Worm (Caenorhabditis elegans) whole organism, early embryonic: ENCODE measurements around the gene C50A2.7.

ENCODE experiments used
- B0310.2 ChIP-seq: sonication (generic microtip); optimal IDR thresholded peaks from 2 replicates; lab custom pipeline; 2016; ENCODE audit warnings: mild to moderate bottlenecking, missing genetic modification characterization, missing compliant biosample characterization
- F13C5.2 ChIP-seq: sonication (generic microtip); optimal IDR thresholded peaks from 2 replicates; lab custom pipeline; 2017; ENCODE audit warnings: mild to moderate bottlenecking, missing genetic modification characterization, inconsistent platforms, missing compliant biosample characterization
- aly-1 ChIP-seq: sonication (generic microtip); optimal IDR thresholded peaks from 2 replicates; lab custom pipeline; 2016; ENCODE audit warnings: missing genetic modification characterization, missing compliant biosample characterization
- ama-1 ChIP-seq: fragments of 150-350 bp; optimal IDR thresholded peaks from 2 replicates; lab custom pipeline; 2014
- ceh-13 ChIP-seq: fragments of 200-800 bp; sonication (Bioruptor generic); optimal IDR thresholded peaks from 2 replicates; lab custom pipeline; 2018; ENCODE audit warnings: mild to moderate bottlenecking, missing genetic modification characterization, missing compliant biosample characterization
- ceh-36 ChIP-seq: sonication (generic microtip); optimal IDR thresholded peaks from 2 replicates; lab custom pipeline; 2016; ENCODE audit warnings: missing genetic modification characterization, inconsistent platforms, missing compliant biosample characterization
- ets-7 ChIP-seq: sonication (generic microtip); optimal IDR thresholded peaks from 2 replicates; lab custom pipeline; 2016; ENCODE audit warnings: missing genotype, missing genetic modification characterization, missing compliant biosample characterization
- flt-1 ChIP-seq: fragments of 200-800 bp; sonication (Bioruptor generic); IDR thresholded peaks from 2 replicates; pipeline ENCODE4 v1.3.6; 2022; ENCODE audit warnings: missing genetic modification characterization, missing compliant biosample characterization
- hmbx-1 ChIP-seq: sonication (generic microtip); optimal IDR thresholded peaks from 2 replicates; lab custom pipeline; 2016; ENCODE audit warnings: mild to moderate bottlenecking, missing genetic modification characterization, missing compliant biosample characterization
- hmg-4 ChIP-seq: fragments of 200-800 bp; sonication (Bioruptor generic); optimal IDR thresholded peaks from 2 replicates; lab custom pipeline; 2018; ENCODE audit warnings: mild to moderate bottlenecking, missing genetic modification characterization, missing compliant biosample characterization
- hnd-1 ChIP-seq: sonication (generic microtip); optimal IDR thresholded peaks from 2 replicates; lab custom pipeline; 2016; ENCODE audit warnings: missing genetic modification characterization, missing compliant biosample characterization
- pes-1 ChIP-seq: fragments of 200-800 bp; sonication (Bioruptor generic); IDR thresholded peaks from 2 replicates; pipeline ENCODE4 v1.3.6; 2022; ENCODE audit warnings: missing genetic modification reagents, missing genetic modification characterization, missing compliant biosample characterization
- scrt-1 ChIP-seq: fragments of 200-800 bp; sonication (Bioruptor generic); IDR thresholded peaks from 2 replicates; pipeline ENCODE4 v1.3.6; 2022; ENCODE audit warnings: missing genetic modification characterization, missing compliant biosample characterization
- sea-1 ChIP-seq: fragments of 200-800 bp; sonication (Bioruptor generic); conservative IDR thresholded peaks from 2 replicates; pipeline ENCODE4 v1.3.6; 2022; ENCODE audit warnings: missing genetic modification characterization, missing compliant biosample characterization
- tbx-11 ChIP-seq: fragments of 200-800 bp; sonication (Bioruptor generic); IDR thresholded peaks from 2 replicates; pipeline ENCODE4 v1.3.6; 2022; ENCODE audit warnings: missing genetic modification characterization, missing compliant biosample characterization
- tbx-37 ChIP-seq: fragments of 200-800 bp; sonication (Bioruptor generic); conservative IDR thresholded peaks from 2 replicates; pipeline ENCODE4 v1.3.6; 2022; ENCODE audit warnings: missing genetic modification reagents, missing genetic modification characterization, missing compliant biosample characterization
- tra-4 ChIP-seq: sonication (generic microtip); optimal IDR thresholded peaks from 2 replicates; lab custom pipeline; 2017; ENCODE audit warnings: missing genetic modification characterization, missing compliant biosample characterization

C50A2.7 gene

DNA sequence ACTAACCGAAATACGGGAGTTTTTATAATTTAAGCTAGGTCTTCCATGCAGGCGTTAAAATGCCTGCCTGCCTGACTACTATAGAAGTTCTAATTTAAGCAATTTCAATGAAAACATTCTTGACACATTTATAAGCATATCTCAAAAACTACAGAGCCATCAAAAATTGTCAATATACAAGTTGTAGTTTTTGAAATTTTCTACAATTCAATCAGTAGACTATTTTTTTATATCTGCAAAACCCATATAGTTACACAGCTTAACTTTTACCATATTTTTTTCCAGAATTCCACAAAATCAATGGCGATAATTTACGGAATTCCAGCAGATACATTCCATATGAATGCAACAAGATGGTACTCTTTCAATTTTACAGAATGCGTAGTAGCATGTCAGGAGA, at the start of gene C50A2.7:
Gene C50A2.7 (plus strand): TSS at position 301 of the 400 bp plus-strand sequence.
- TF ChIP-seq ceh-36 (tag; lab: Kevin White, UChicago) = no peak
- TF ChIP-seq hmg-4 = no peak
- TF ChIP-seq F13C5.2 (tag; lab: Kevin White, UChicago) = no peak
- TF ChIP-seq flt-1 (GFP tag; lab: Robert Waterston, UW) = no peak
- no peak for TF ChIP-seq tra-4 (tag; lab: Kevin White, UChicago)
- no peak for TF ChIP-seq ceh-13 (GFP tag; lab: Kevin White, UChicago)
- no peak for TF ChIP-seq tbx-37
- no peak for TF ChIP-seq scrt-1 (GFP tag; lab: Robert Waterston, UW)
- TF ChIP-seq hmbx-1 (tag; lab: Kevin White, UChicago) = no peak
- no peak for TF ChIP-seq ama-1
- TF ChIP-seq ets-7 = no peak
- TF ChIP-seq sea-1 (GFP tag; lab: Robert Waterston, UW) = no peak
- TF ChIP-seq aly-1 (tag; lab: Kevin White, UChicago) = no peak
- TF ChIP-seq pes-1 (GFP tag; lab: Robert Waterston, UW) = no peak
- no peak for TF ChIP-seq hnd-1 (tag; lab: Kevin White, UChicago)

DNA sequence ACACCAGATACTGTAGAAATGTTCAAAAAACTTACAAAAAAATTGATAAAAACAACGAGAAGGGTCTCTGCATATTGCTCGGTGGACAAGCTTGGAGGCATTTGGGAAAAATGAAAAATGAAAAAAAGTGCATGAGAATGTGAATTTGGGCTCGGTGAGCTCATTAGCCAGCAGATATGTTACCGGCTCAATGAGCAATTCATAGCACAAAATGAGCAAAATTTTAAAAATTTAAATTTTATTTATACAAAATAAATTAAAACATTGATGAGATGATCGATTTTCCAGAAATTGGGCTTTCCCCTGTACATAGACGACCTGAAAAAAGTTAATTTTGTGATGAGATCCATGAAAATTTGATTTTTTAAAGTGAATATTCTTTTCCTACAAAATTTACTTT, 49.6 kb upstream of the C50A2.7 start, which contains the start of gene srx-14:
Gene srx-14 (minus strand): TSS at position 101 of the 400 bp plus-strand sequence.
- TF ChIP-seq B0310.2 (tag; lab: Kevin White, UChicago) (no peak), hnd-1 (tag; lab: Kevin White, UChicago) (no peak), ama-1 (no peak), ceh-36 (tag; lab: Kevin White, UChicago) (no peak), aly-1 (tag; lab: Kevin White, UChicago) (no peak), flt-1 (GFP tag; lab: Robert Waterston, UW) (no peak), tbx-11 (GFP tag; lab: Robert Waterston, UW) (no peak), hmbx-1 (tag; lab: Kevin White, UChicago) (no peak), pes-1 (GFP tag; lab: Robert Waterston, UW) (no peak), hmg-4 (no peak), tbx-37 (no peak), scrt-1 (GFP tag; lab: Robert Waterston, UW) (no peak), tra-4 (tag; lab: Kevin White, UChicago) (no peak), sea-1 (GFP tag; lab: Robert Waterston, UW) (no peak), ceh-13 (GFP tag; lab: Kevin White, UChicago) (no peak), F13C5.2 (tag; lab: Kevin White, UChicago) (no peak)

- no peak for TF ChIP-seq pes-1 (GFP tag; lab: Robert Waterston, UW)
- no peak for TF ChIP-seq F13C5.2 (tag; lab: Kevin White, UChicago)
- TF ChIP-seq tra-4 (tag; lab: Kevin White, UChicago) = no peak
- TF ChIP-seq ceh-36 (tag; lab: Kevin White, UChicago) = no peak
- TF ChIP-seq sea-1 (GFP tag; lab: Robert Waterston, UW) = no peak
- no peak for TF ChIP-seq ama-1
- no peak for TF ChIP-seq B0310.2 (tag; lab: Kevin White, UChicago)
- no peak for TF ChIP-seq scrt-1 (GFP tag; lab: Robert Waterston, UW)
Observed at ce11 chrIV:1118566-1118965, 44.7 kb upstream of the C50A2.7 start, which contains the start of gene srx-13. Gene srx-13, minus strand, starts transcription at chrIV:1118666.

DNA sequence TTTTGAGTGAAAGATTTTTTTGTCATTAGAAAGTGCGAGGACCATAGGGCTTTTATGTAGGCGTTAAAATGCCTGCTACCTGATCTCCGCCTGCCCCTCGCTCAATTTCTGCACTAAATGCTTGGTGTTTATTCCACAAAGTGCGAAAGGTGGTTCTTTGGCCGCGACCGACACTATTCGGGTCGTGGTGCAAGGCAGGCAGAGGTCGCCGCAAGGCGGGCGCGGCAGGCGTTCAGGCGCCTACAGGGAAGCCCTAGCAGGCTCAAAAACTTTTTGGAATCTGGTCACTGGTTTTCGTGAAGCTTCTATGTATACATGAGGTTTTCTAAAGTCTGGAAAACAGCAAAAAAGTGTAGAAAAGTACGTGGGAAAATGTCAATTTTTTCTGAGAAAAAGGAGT, 42.4 kb upstream of the C50A2.7 start:
- TF ChIP-seq tbx-11 (GFP tag; lab: Robert Waterston, UW) (no peak), hnd-1 (tag; lab: Kevin White, UChicago) (no peak), tbx-37 (no peak), ceh-13 (GFP tag; lab: Kevin White, UChicago) (no peak), hmbx-1 (tag; lab: Kevin White, UChicago) (no peak), hmg-4 (no peak), ets-7 (no peak), flt-1 (GFP tag; lab: Robert Waterston, UW) (no peak), sea-1 (GFP tag; lab: Robert Waterston, UW) (no peak), tra-4 (tag; lab: Kevin White, UChicago) (no peak), pes-1 (GFP tag; lab: Robert Waterston, UW) (no peak), F13C5.2 (tag; lab: Kevin White, UChicago) (no peak), ama-1 (no peak), ceh-36 (tag; lab: Kevin White, UChicago) (no peak), B0310.2 (tag; lab: Kevin White, UChicago) (no peak), aly-1 (tag; lab: Kevin White, UChicago) (no peak)

ce11 chrIV:1121511-1121910, 41.7 kb upstream of the C50A2.7 start:
- no peak for TF ChIP-seq B0310.2 (tag; lab: Kevin White, UChicago)
- no peak for TF ChIP-seq F13C5.2 (tag; lab: Kevin White, UChicago)
- no peak for TF ChIP-seq ets-7
- no peak for TF ChIP-seq ceh-36 (tag; lab: Kevin White, UChicago)
- no peak for TF ChIP-seq scrt-1 (GFP tag; lab: Robert Waterston, UW)
- no peak for TF ChIP-seq tbx-37
- no peak for TF ChIP-seq ceh-13 (GFP tag; lab: Kevin White, UChicago)
- TF ChIP-seq hnd-1 (tag; lab: Kevin White, UChicago) = no peak
- TF ChIP-seq sea-1 (GFP tag; lab: Robert Waterston, UW) = no peak
- no peak for TF ChIP-seq aly-1 (tag; lab: Kevin White, UChicago)
- no peak for TF ChIP-seq tbx-11 (GFP tag; lab: Robert Waterston, UW)
- TF ChIP-seq hmg-4 = no peak
- no peak for TF ChIP-seq flt-1 (GFP tag; lab: Robert Waterston, UW)
- TF ChIP-seq ama-1 = no peak
- no peak for TF ChIP-seq pes-1 (GFP tag; lab: Robert Waterston, UW)
- TF ChIP-seq tra-4 (tag; lab: Kevin White, UChicago) = no peak
- TF ChIP-seq hmbx-1 (tag; lab: Kevin White, UChicago) = no peak

DNA sequence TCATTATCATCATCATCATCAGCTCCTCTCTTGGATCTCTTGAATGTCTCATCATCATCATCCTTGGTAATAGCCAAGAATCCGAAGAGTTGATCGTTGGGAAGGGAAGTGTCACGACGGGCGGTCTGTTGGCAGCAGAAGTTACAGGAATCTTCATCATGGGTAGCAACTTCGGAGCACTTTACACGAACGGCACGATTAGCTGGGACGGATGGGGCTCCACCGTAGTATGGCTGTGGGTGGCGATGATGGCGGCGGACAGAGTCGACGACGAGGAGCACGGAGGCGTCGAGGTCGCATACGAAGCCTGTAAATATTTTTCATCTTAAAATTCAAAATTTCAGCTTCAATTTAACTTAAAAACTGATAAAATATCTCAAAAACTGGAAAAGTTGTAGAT, 39.9 kb upstream of the C50A2.7 start:
- no peak for TF ChIP-seq scrt-1 (GFP tag; lab: Robert Waterston, UW)
- TF ChIP-seq sea-1 (GFP tag; lab: Robert Waterston, UW) = no peak
- no peak for TF ChIP-seq pes-1 (GFP tag; lab: Robert Waterston, UW)
- no peak for TF ChIP-seq ceh-36 (tag; lab: Kevin White, UChicago)
- no peak for TF ChIP-seq aly-1 (tag; lab: Kevin White, UChicago)
- TF ChIP-seq ceh-13 (GFP tag; lab: Kevin White, UChicago) = no peak
- no peak for TF ChIP-seq B0310.2 (tag; lab: Kevin White, UChicago)
- no peak for TF ChIP-seq ama-1
- no peak for TF ChIP-seq hmbx-1 (tag; lab: Kevin White, UChicago)
